Fruit fly (Drosophila melanogaster): Measurements from ENCODE around the gene CG15888.

The CG15888 gene

DNA sequence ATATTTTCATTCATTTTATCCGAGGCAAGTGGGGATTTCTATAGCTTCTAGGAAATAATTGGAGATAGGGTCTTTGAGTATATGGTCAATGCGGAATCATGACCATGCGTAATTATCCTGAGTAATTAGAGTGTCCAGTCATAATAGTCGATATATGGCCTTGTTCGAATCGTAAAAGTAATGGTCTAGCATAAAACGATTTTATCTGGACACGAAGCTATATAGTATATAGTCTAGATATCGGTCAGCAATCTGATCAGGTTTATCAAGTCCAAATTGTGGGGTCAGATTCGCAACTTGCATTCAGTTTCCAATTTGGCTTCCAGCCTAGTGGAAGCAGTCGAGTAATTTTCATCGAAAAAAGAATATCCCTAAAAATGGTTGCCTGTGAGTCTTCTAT, 16.0 kb upstream of the CG15888 start, which contains the start of gene CG32473:
TSS of gene CG32473 (plus strand) at position 301 of the 400 bp plus-strand sequence.
- TF ChIP-seq rgr (GFP tag; optimal IDR thresholded peaks at IDR 0.05): no peak
- no peak for TF ChIP-seq woc (GFP tag; optimal IDR thresholded peaks at IDR 0.05)
- TF ChIP-seq Rel (GFP tag; optimal IDR thresholded peaks at IDR 0.05): no peak
- TF ChIP-seq Rel (tag; optimal IDR thresholded peaks at IDR 0.05): peak; percentile 13

DNA sequence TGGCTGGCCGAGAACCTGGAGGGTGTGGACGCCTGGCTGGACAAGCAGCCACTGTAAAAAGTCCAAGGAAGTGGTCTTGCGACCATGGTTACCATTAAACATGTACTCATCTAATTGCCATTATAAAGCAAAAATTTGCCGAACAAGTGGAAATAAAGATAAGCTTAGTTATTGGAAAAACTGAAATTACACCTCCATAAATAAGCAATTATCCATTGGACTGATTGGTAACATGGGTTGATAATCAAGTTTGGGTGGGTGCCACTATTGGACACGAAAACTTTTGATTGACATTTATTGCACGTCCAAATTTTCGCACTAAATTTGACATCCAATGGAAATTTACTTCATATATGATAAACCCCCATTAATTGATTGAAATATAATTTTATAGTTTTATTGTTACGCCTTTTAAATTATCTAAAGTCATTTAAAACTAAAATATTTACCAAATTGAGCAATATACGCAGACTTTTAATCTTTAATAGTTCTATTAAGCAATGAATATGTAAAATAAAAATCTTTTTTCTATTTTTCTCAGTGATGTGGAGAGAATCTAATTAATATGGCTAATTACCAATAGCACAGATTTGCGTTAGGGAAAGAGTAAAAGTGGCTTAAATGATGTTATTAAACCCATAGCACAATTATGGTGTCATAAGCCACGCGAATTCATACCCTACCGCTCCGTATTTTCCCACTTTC, 11.9 kb upstream of the CG15888 start, which contains the start of gene CG8774:
TSS of gene CG8774 (plus strand) at position 655 of the 705 bp plus-strand sequence.
- no peak for TF ChIP-seq Hnf4 (GFP tag; optimal IDR thresholded peaks at IDR 0.05)
- TF ChIP-seq Jra (GFP tag; optimal IDR thresholded peaks at IDR 0.05): no peak
- TF ChIP-seq foxo (GFP tag; optimal IDR thresholded peaks at IDR 0.05): no peak
- TF ChIP-seq br (GFP tag; optimal IDR thresholded peaks at IDR 0.05): no peak
- no peak for TF ChIP-seq tai (GFP tag; optimal IDR thresholded peaks at IDR 0.05)
- TF ChIP-seq Hr78 (GFP tag; optimal IDR thresholded peaks at IDR 0.05): no peak
- no peak for TF ChIP-seq Dfd (GFP tag; optimal IDR thresholded peaks at IDR 0.05)
- no peak for TF ChIP-seq h (GFP tag; optimal IDR thresholded peaks at IDR 0.05)
- TF ChIP-seq HLH106 (tag; optimal IDR thresholded peaks at IDR 0.05): no peak
- TF ChIP-seq rgr (GFP tag; optimal IDR thresholded peaks at IDR 0.05): no peak
- TF ChIP-seq Sp1 (GFP tag; optimal IDR thresholded peaks at IDR 0.05): no peak
- no peak for TF ChIP-seq jim (GFP tag; optimal IDR thresholded peaks at IDR 0.05)
- TF ChIP-seq Mio (GFP tag; optimal IDR thresholded peaks at IDR 0.05): no peak
- no peak for TF ChIP-seq sage (GFP tag; optimal IDR thresholded peaks at IDR 0.05)
- no peak for TF ChIP-seq pan (optimal IDR thresholded peaks at IDR 0.05)
- no peak for TF ChIP-seq CrebA (GFP tag; optimal IDR thresholded peaks at IDR 0.05; ENCODE audit: borderline replicate concordance)
- no peak for TF ChIP-seq fru (GFP tag; optimal IDR thresholded peaks at IDR 0.05)
- no peak for TF ChIP-seq psq (GFP tag; optimal IDR thresholded peaks at IDR 0.05)
- TF ChIP-seq Vsx2 (GFP tag; optimal IDR thresholded peaks at IDR 0.05; ENCODE audit: partially characterized antibody): no peak
- TF ChIP-seq CG32264 (GFP tag; optimal IDR thresholded peaks at IDR 0.05): no peak

DNA sequence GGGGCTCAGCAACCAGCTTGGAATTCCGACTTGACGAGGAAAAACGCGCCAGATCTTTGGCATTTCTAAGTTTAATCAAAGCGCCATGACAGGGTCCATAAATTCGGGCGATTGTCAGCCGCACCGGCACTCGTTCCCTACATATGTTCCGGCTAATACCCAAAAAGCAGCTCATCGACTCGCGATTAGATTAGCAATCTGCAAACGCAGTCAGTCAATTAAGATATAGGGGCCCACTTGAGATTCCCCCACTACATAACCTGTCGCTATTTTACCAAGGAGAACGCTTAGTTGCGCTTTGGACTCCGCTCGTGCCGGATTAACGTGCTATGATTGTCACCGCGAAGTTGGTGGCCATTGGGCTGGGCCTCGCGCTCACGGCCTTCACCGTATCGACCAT, 8.1 kb upstream of the CG15888 start, which contains the start of gene CG8773:
TSS of gene CG8773 (plus strand) at position 288 of the 400 bp plus-strand sequence.
- TF ChIP-seq Mio (GFP tag; optimal IDR thresholded peaks at IDR 0.05) (no peak), h (GFP tag; optimal IDR thresholded peaks at IDR 0.05) (peak; percentile 58)

DNA sequence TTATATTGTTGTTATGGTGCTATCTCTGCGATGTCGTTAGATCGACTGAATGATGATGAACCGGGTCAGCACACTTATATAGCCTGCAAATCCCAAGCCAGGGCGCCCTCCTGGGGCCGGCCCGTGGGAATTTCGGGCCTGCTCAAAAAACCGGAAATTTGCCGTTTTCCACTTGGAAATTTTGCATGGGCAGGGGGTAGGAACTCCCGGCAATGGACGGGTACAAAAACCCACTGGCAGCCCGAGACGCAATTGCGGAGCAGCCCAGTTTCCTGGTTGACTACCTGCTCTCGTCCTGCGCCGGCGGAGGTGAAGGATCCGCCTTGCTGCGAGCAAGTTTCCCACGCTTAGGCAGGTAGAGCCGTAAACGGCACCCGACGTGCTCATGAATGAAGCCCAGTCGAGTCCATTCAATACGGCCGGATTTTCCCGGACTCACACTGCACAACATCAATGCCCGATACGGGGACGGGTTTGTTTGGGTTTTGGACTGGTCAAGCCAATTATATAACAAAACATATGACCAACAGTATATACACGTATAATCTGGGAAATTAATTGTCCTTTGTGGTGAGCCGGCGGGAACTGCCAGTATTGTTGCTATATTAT, 6.9 kb upstream of the CG15888 start, which contains the start of gene wntD:
TSS of gene wntD (minus strand) at position 51 of the 609 bp plus-strand sequence.
- no peak for TF ChIP-seq jim (GFP tag; optimal IDR thresholded peaks at IDR 0.05)
- TF ChIP-seq Vsx2 (GFP tag; optimal IDR thresholded peaks at IDR 0.05; ENCODE audit: partially characterized antibody): no peak
- no peak for TF ChIP-seq Mio (GFP tag; optimal IDR thresholded peaks at IDR 0.05)
- no peak for TF ChIP-seq dl (GFP tag; optimal IDR thresholded peaks at IDR 0.05; ENCODE audit: insufficient read depth in 1 of 2, partially characterized antibody in 2 of 2)
- TF ChIP-seq sv (GFP tag; optimal IDR thresholded peaks at IDR 0.05): no peak
- no peak for TF ChIP-seq CG32264 (GFP tag; optimal IDR thresholded peaks at IDR 0.05)
- no peak for TF ChIP-seq CrebA (GFP tag; optimal IDR thresholded peaks at IDR 0.05; ENCODE audit: borderline replicate concordance)
- TF ChIP-seq Hr78 (GFP tag; optimal IDR thresholded peaks at IDR 0.05): no peak
- no peak for TF ChIP-seq Myc (optimal IDR thresholded peaks at IDR 0.05)
- TF ChIP-seq fru (GFP tag; optimal IDR thresholded peaks at IDR 0.05): no peak
- no peak for TF ChIP-seq OdsH (GFP tag; optimal IDR thresholded peaks at IDR 0.05)
- no peak for TF ChIP-seq Jra (GFP tag; optimal IDR thresholded peaks at IDR 0.05)
- TF ChIP-seq CG9705 (GFP tag; optimal IDR thresholded peaks at IDR 0.05): no peak
- TF ChIP-seq Rel (GFP tag; optimal IDR thresholded peaks at IDR 0.05): no peak
- TF ChIP-seq Rel (tag; optimal IDR thresholded peaks at IDR 0.05): no peak
- no peak for TF ChIP-seq dsf (GFP tag; optimal IDR thresholded peaks at IDR 0.05; ENCODE audit: borderline replicate concordance)
- no peak for TF ChIP-seq lola (GFP tag; optimal IDR thresholded peaks at IDR 0.05)
- TF ChIP-seq Hnf4 (GFP tag; optimal IDR thresholded peaks at IDR 0.05): no peak
- TF ChIP-seq ey (GFP tag; optimal IDR thresholded peaks at IDR 0.05): no peak
- TF ChIP-seq br (GFP tag; optimal IDR thresholded peaks at IDR 0.05): no peak
- no peak for TF ChIP-seq usp (GFP tag; optimal IDR thresholded peaks at IDR 0.05)

Measured in whole organism, wandering third instar larva.